Fruit fly (Drosophila melanogaster) whole organism, wandering third instar larva: Measurements from ENCODE around the gene Lcp65Ag1.
A peak's percentile ranks its signal among the peaks of the same experiment; 100 is the strongest.

Experiments
- CG32264 ChIP-seq: fragments of 200-800 bp; sonication (Bioruptor generic); optimal IDR thresholded peaks from 2 replicates; lab custom pipeline; 2016; ENCODE audit warnings: missing biosample characterization, missing genetic modification characterization
- CG9705 ChIP-seq: fragments of 200-800 bp; sonication (Bioruptor generic); optimal IDR thresholded peaks from 2 replicates; lab custom pipeline; 2018; ENCODE audit warnings: missing biosample characterization, mild to moderate bottlenecking, missing genetic modification characterization
- CrebA ChIP-seq: fragments of 200-800 bp; sonication (Bioruptor generic); optimal IDR thresholded peaks from 2 replicates; lab custom pipeline; 2016; ENCODE audit warnings: missing biosample characterization, mild to moderate bottlenecking, missing genetic modification characterization, borderline replicate concordance
- Dfd ChIP-seq: fragments of >200 bp; optimal IDR thresholded peaks from 2 replicates; lab custom pipeline; 2017; ENCODE audit warnings: missing biosample characterization, missing genetic modification characterization
- Dif ChIP-seq: fragments of 200-275, 200-300 bp; sonication (Bioruptor generic); optimal IDR thresholded peaks from 2 replicates; lab custom pipeline; 2018; ENCODE audit warnings: missing biosample characterization, missing genetic modification characterization; ENCODE audit not compliant: partially characterized antibody
- GATAd ChIP-seq: sonication (Bioruptor generic); optimal IDR thresholded peaks from 2 replicates; lab custom pipeline; 2016; ENCODE audit warnings: missing biosample characterization, missing genetic modification characterization
- HLH106 ChIP-seq: fragments of 200-800 bp; optimal IDR thresholded peaks from 3 replicates; lab custom pipeline; 2019; ENCODE audit warnings: missing biosample characterization, mild to moderate bottlenecking, missing genetic modification characterization, moderate library complexity
- Hnf4 ChIP-seq: fragments of 200-800 bp; sonication (Bioruptor generic); optimal IDR thresholded peaks from 2 replicates; lab custom pipeline; 2016; ENCODE audit warnings: missing biosample characterization, mild to moderate bottlenecking, missing genetic modification characterization
- Hr78 ChIP-seq: fragments of >200 bp; optimal IDR thresholded peaks from 2 replicates; lab custom pipeline; 2017; ENCODE audit warnings: missing biosample characterization, missing genetic modification characterization
- Hr83 ChIP-seq: fragments of 200-300 bp; sonication (Bioruptor generic); optimal IDR thresholded peaks from 2 replicates; lab custom pipeline; 2016; ENCODE audit warnings: missing biosample characterization, mild to moderate bottlenecking, missing genetic modification characterization, moderate library complexity; ENCODE audit not compliant: poor library complexity, severe bottlenecking
- Mio ChIP-seq: sonication (Bioruptor generic); optimal IDR thresholded peaks from 2 replicates; lab custom pipeline; 2016; ENCODE audit warnings: missing biosample characterization, missing genetic modification characterization
- Myc ChIP-seq: fragments of >200 bp; optimal IDR thresholded peaks from 2 replicates; lab custom pipeline; 2017
- N ChIP-seq: fragments of >200 bp; optimal IDR thresholded peaks from 2 replicates; lab custom pipeline; 2018; ENCODE audit warnings: missing biosample characterization, missing external identifiers, missing genetic modification characterization
- OdsH ChIP-seq: fragments of 200-800 bp; sonication (Bioruptor generic); optimal IDR thresholded peaks from 2 replicates; lab custom pipeline; 2016; ENCODE audit warnings: missing biosample characterization, mild to moderate bottlenecking, missing genetic modification characterization
- Rel ChIP-seq, 2 experiments: fragments of 200-800 bp; sonication (Bioruptor generic) in 1 of 2; optimal IDR thresholded peaks; 2 replicates in 1 of 2; 3 replicates in 1 of 2; lab custom pipeline; 2016 to 2019; ENCODE audit warnings: mild to moderate bottlenecking in 2 of 2, missing biosample characterization in 2 of 2, missing genetic modification characterization in 2 of 2, moderate library complexity in 1 of 2
- Sp1 ChIP-seq: fragments of 200-800 bp; sonication (Bioruptor generic); optimal IDR thresholded peaks from 3 replicates; lab custom pipeline; 2019; ENCODE audit warnings: missing biosample characterization, mild to moderate bottlenecking, missing genetic modification characterization, moderate library complexity
- Vsx2 ChIP-seq: fragments of 200-300, 225-300 bp; sonication (Bioruptor generic); optimal IDR thresholded peaks from 2 replicates; lab custom pipeline; 2018; ENCODE audit warnings: missing biosample characterization, missing genetic modification characterization; ENCODE audit not compliant: partially characterized antibody
- br ChIP-seq: fragments of 200-800 bp; sonication (Bioruptor generic); optimal IDR thresholded peaks from 2 replicates; lab custom pipeline; 2016; ENCODE audit warnings: missing biosample characterization, missing genetic modification characterization
- brk ChIP-seq: fragments of 200-800 bp; sonication (Bioruptor generic); optimal IDR thresholded peaks from 2 replicates; lab custom pipeline; 2016; ENCODE audit warnings: missing biosample characterization, mild to moderate bottlenecking, missing genetic modification characterization
- dl ChIP-seq, 2 experiments: fragments of 175-275, 200-275 bp in 1 of 2; fragments of 200-275 bp in 1 of 2; sonication (Bioruptor generic); optimal IDR thresholded peaks; lab custom pipeline; 2018; ENCODE audit warnings: mild to moderate bottlenecking in 2 of 2, missing biosample characterization in 2 of 2, missing genetic modification characterization in 2 of 2, moderate library complexity in 2 of 2; ENCODE audit not compliant: partially characterized antibody in 2 of 2, insufficient read depth in 1 of 2
- dmrt93B ChIP-seq: fragments of 200-800 bp; sonication (Bioruptor generic); optimal IDR thresholded peaks from 2 replicates; lab custom pipeline; 2018; ENCODE audit warnings: missing biosample characterization, mild to moderate bottlenecking, missing genetic modification characterization
- dsf ChIP-seq: sonication (Bioruptor generic); optimal IDR thresholded peaks from 2 replicates; lab custom pipeline; 2016; ENCODE audit warnings: missing biosample characterization, missing genetic modification characterization, borderline replicate concordance
- foxo ChIP-seq, 2 experiments: fragments of 200-800 bp; sonication (Bioruptor generic); optimal IDR thresholded peaks; 2 replicates in 1 of 2; 3 replicates in 1 of 2; lab custom pipeline; 2016 to 2017; ENCODE audit warnings: missing biosample characterization in 2 of 2, missing genetic modification characterization in 2 of 2
- fru ChIP-seq: fragments of 200-800 bp; sonication (Bioruptor generic); optimal IDR thresholded peaks from 3 replicates; lab custom pipeline; 2016; ENCODE audit warnings: missing biosample characterization, mild to moderate bottlenecking, missing genetic modification characterization
- h ChIP-seq: fragments of 200-800 bp; sonication (Bioruptor generic); optimal IDR thresholded peaks from 3 replicates; lab custom pipeline; 2016; ENCODE audit warnings: missing biosample characterization, mild to moderate bottlenecking, missing genetic modification characterization
- jim ChIP-seq: fragments of 175-275, 200-325 bp; sonication (Bioruptor generic); optimal IDR thresholded peaks from 2 replicates; lab custom pipeline; 2016; ENCODE audit warnings: missing biosample characterization, mild to moderate bottlenecking, missing genetic modification characterization
- psq ChIP-seq: fragments of 200-800 bp; sonication (Bioruptor generic); optimal IDR thresholded peaks from 3 replicates; lab custom pipeline; 2017; ENCODE audit warnings: missing biosample characterization, mild to moderate bottlenecking, missing genetic modification characterization, moderate library complexity
- rgr ChIP-seq: fragments of 200-800 bp; sonication (Bioruptor generic); optimal IDR thresholded peaks from 3 replicates; lab custom pipeline; 2016; ENCODE audit warnings: missing biosample characterization, mild to moderate bottlenecking, missing genetic modification characterization
- sage ChIP-seq: fragments of 200-800 bp; sonication (Bioruptor generic); optimal IDR thresholded peaks from 2 replicates; lab custom pipeline; 2016; ENCODE audit warnings: missing biosample characterization, mild to moderate bottlenecking, missing genetic modification characterization
- sv ChIP-seq: fragments of 200-800 bp; sonication (Bioruptor generic); optimal IDR thresholded peaks from 3 replicates; lab custom pipeline; 2016; ENCODE audit warnings: missing biosample characterization, missing genetic modification characterization
- tai ChIP-seq: sonication (Bioruptor generic); optimal IDR thresholded peaks from 2 replicates; lab custom pipeline; 2016; ENCODE audit warnings: missing biosample characterization, missing genetic modification characterization
- usp ChIP-seq: fragments of >200 bp; optimal IDR thresholded peaks from 2 replicates; lab custom pipeline; 2017; ENCODE audit warnings: missing biosample characterization, missing genetic modification characterization
- woc ChIP-seq: sonication (Bioruptor generic); optimal IDR thresholded peaks from 2 replicates; lab custom pipeline; 2016; ENCODE audit warnings: missing biosample characterization, mild to moderate bottlenecking, missing genetic modification characterization

The Lcp65Ag1 gene

dm6 chr3L:6160514-6160913, 25.4 kb upstream of the Lcp65Ag1 start, which contains the start of gene Cpr65Az:
Gene Cpr65Az (plus strand): TSS chr3L:6160814.
- TF ChIP-seq OdsH (GFP tag; lab: Kevin White, UChicago) (no peak), foxo (GFP tag; optimal IDR thresholded peaks at IDR 0.05; lab: Kevin White, UChicago) (no peak), tai (GFP tag; lab: Kevin White, UChicago) (no peak), CG9705 (GFP tag; lab: Kevin White, UChicago) (no peak), woc (GFP tag; lab: Kevin White, UChicago) (no peak), Myc (lab: Kevin White, UChicago) (no peak)

dm6 chr3L:6159863-6160262, 24.8 kb upstream of the Lcp65Ag1 start:
- no peak for TF ChIP-seq rgr
- TF ChIP-seq GATAd, result no peak
- TF ChIP-seq Dif, result no peak
- TF ChIP-seq usp (GFP tag; lab: Kevin White, UChicago), result no peak
- TF ChIP-seq HLH106 (tag; lab: Kevin White, UChicago), result no peak
- no peak for TF ChIP-seq Hr83
- TF ChIP-seq dsf (GFP tag; lab: Kevin White, UChicago), result no peak
- TF ChIP-seq jim (GFP tag; lab: Kevin White, UChicago), result no peak
- no peak for TF ChIP-seq foxo (GFP tag; optimal IDR thresholded peaks at IDR 0.05; lab: Kevin White, UChicago)
- no peak for TF ChIP-seq Sp1 (GFP tag; lab: Kevin White, UChicago)
- no peak for TF ChIP-seq Dfd (GFP tag; lab: Kevin White, UChicago)
- TF ChIP-seq Hr78 (GFP tag; lab: Kevin White, UChicago), result no peak
- no peak for TF ChIP-seq h (GFP tag; lab: Kevin White, UChicago)
- TF ChIP-seq Vsx2, result no peak
- no peak for TF ChIP-seq CrebA (GFP tag; lab: Kevin White, UChicago)
- TF ChIP-seq fru, result no peak
- TF ChIP-seq dl (GFP tag; optimal IDR thresholded peaks at IDR 0.05; lab: Kevin White, UChicago; ENCODE audit: insufficient read depth in 1 of 2, partially characterized antibody in 2 of 2), result no peak
- no peak for TF ChIP-seq sage (GFP tag; lab: Kevin White, UChicago)

- TF ChIP-seq rgr (no peak), Dif (no peak), Hnf4 (GFP tag; lab: Kevin White, UChicago) (no peak), Hr78 (GFP tag; lab: Kevin White, UChicago) (no peak), sage (GFP tag; lab: Kevin White, UChicago) (no peak), Myc (lab: Kevin White, UChicago) (no peak), CG9705 (GFP tag; lab: Kevin White, UChicago) (no peak)
- TF ChIP-seq, all 38 proteins: peak for 0
These were observed 23.5 kb upstream of the Lcp65Ag1 start, which contains the start of gene Cpr65Ay for dm6 chr3L:6158530-6158929. Gene Cpr65Ay (minus strand): TSS chr3L:6158630.

dm6 chr3L:6157327-6158032, 22.4 kb upstream of the Lcp65Ag1 start, which contains the start of gene CG13297:
Gene CG13297 (minus strand): TSS chr3L:6157377.
- TF ChIP-seq Vsx2, result no peak
- TF ChIP-seq dsf (GFP tag; lab: Kevin White, UChicago), result no peak
- TF ChIP-seq GATAd, result no peak
- no peak for TF ChIP-seq fru
- TF ChIP-seq Hnf4 (GFP tag; lab: Kevin White, UChicago), result no peak
- TF ChIP-seq Sp1 (GFP tag; lab: Kevin White, UChicago), result no peak
- no peak for TF ChIP-seq Myc (lab: Kevin White, UChicago)
- no peak for TF ChIP-seq Hr83
- no peak for TF ChIP-seq Mio (GFP tag; lab: Kevin White, UChicago)

dm6 chr3L:6154951-6155394, 19.9 kb upstream of the Lcp65Ag1 start:
- no peak for TF ChIP-seq rgr
- no peak for TF ChIP-seq CG32264 (GFP tag; lab: Kevin White, UChicago)
- no peak for TF ChIP-seq brk (GFP tag; lab: Kevin White, UChicago)
- no peak for TF ChIP-seq psq (GFP tag; lab: Kevin White, UChicago)
- no peak for TF ChIP-seq sage (GFP tag; lab: Kevin White, UChicago)
- no peak for TF ChIP-seq woc (GFP tag; lab: Kevin White, UChicago)
- TF ChIP-seq sv (GFP tag; lab: Kevin White, UChicago), result no peak
- TF ChIP-seq N, result no peak
- no peak for TF ChIP-seq Hr78 (GFP tag; lab: Kevin White, UChicago)
- no peak for TF ChIP-seq tai (GFP tag; lab: Kevin White, UChicago)
- TF ChIP-seq HLH106 (tag; lab: Kevin White, UChicago), result no peak
- TF ChIP-seq fru, result no peak
- no peak for TF ChIP-seq jim (GFP tag; lab: Kevin White, UChicago)
- TF ChIP-seq OdsH (GFP tag; lab: Kevin White, UChicago), result no peak
- TF ChIP-seq dl (GFP tag; optimal IDR thresholded peaks at IDR 0.05; lab: Kevin White, UChicago; ENCODE audit: insufficient read depth in 1 of 2, partially characterized antibody in 2 of 2), result no peak
- no peak for TF ChIP-seq Hnf4 (GFP tag; lab: Kevin White, UChicago)
- no peak for TF ChIP-seq GATAd
- TF ChIP-seq CrebA (GFP tag; lab: Kevin White, UChicago), result peak; percentile 44
- TF ChIP-seq br, result no peak
- TF ChIP-seq Sp1 (GFP tag; lab: Kevin White, UChicago), result peak; percentile 41
- TF ChIP-seq foxo (GFP tag; optimal IDR thresholded peaks at IDR 0.05; lab: Kevin White, UChicago), result no peak
- no peak for TF ChIP-seq dmrt93B (GFP tag; lab: Kevin White, UChicago)
- peak; percentile 72 for TF ChIP-seq Rel (GFP tag; optimal IDR thresholded peaks at IDR 0.05; lab: Kevin White, UChicago)
- no peak for TF ChIP-seq Rel (tag; optimal IDR thresholded peaks at IDR 0.05; lab: Kevin White, UChicago)
- TF ChIP-seq, all 38 proteins: peak for 3
